Worm (Caenorhabditis elegans): ENCODE measurements around the gene F21C10.3.
A peak's percentile ranks its signal among the peaks of the same experiment; 100 is the strongest.

The F21C10.3 gene

ce11 chrV:9088758-9089157 lies 39.1 kb upstream of the F21C10.3 start (continued):
- TF ChIP-seq nhr-27 (tag; optimal IDR thresholded peaks at IDR 0.05) (no peak), ztf-25 (GFP tag; IDR thresholded peaks at IDR 0.05) (no peak), F52B5.7 (tag; optimal IDR thresholded peaks at IDR 0.05) (no peak), F37B4.10 (GFP tag; IDR thresholded peaks at IDR 0.05) (no peak), tlf-1 (GFP tag; optimal IDR thresholded peaks at IDR 0.05) (no peak), hlh-26 (GFP tag; conservative IDR thresholded peaks at IDR 0.05) (no peak), unc-130 (GFP tag; optimal IDR thresholded peaks at IDR 0.05) (no peak), lin-35 (GFP tag; optimal IDR thresholded peaks at IDR 0.05) (no peak), pbrm-1 (GFP tag; IDR thresholded peaks at IDR 0.05) (0 out of 2 replicates have a peak, but pooled peaks have one; percentile 52), mxl-1 (tag; optimal IDR thresholded peaks at IDR 0.05) (no peak), unc-62 (GFP tag; optimal IDR thresholded peaks at IDR 0.05) (no peak), lin-40 (tag; optimal IDR thresholded peaks at IDR 0.05) (no peak), attf-3 (GFP tag; conservative IDR thresholded peaks at IDR 0.05) (no peak), bed-2 (GFP tag; IDR thresholded peaks at IDR 0.05) (no peak), F33H1.4 (GFP tag; IDR thresholded peaks at IDR 0.05) (no peak), C06A6.2 (GFP tag; conservative IDR thresholded peaks at IDR 0.05) (no peak), rpc-1 (optimal IDR thresholded peaks at IDR 0.05) (no peak), rpc-1 (tag; optimal IDR thresholded peaks at IDR 0.05) (no peak), Y53G8AR.9 (GFP tag; conservative IDR thresholded peaks at IDR 0.05) (no peak), B0336.3 (GFP tag; IDR thresholded peaks at IDR 0.05) (no peak), dpl-1 (GFP tag; optimal IDR thresholded peaks at IDR 0.05) (no peak), F55B11.4 (tag; optimal IDR thresholded peaks at IDR 0.05; ENCODE audit: borderline replicate concordance, insufficient read depth) (no peak), snpc-4 (GFP tag; optimal IDR thresholded peaks at IDR 0.05) (no peak), snpc-4 (tag; optimal IDR thresholded peaks at IDR 0.05) (no peak), snpc-1.3 (tag; optimal IDR thresholded peaks at IDR 0.05; ENCODE audit: insufficient read depth) (no peak), zfh-2 (GFP tag; conservative IDR thresholded peaks at IDR 0.05) (no peak), fkh-3 (tag; optimal IDR thresholded peaks at IDR 0.05) (no peak), dpff-1 (tag; optimal IDR thresholded peaks at IDR 0.05) (no peak), lir-1 (GFP tag; conservative IDR thresholded peaks at IDR 0.05) (no peak), mel-28 (tag; optimal IDR thresholded peaks at IDR 0.05; ENCODE audit: borderline replicate concordance) (no peak), F49E8.2 (tag; optimal IDR thresholded peaks at IDR 0.05; ENCODE audit: insufficient read depth) (no peak), T26A5.8 (tag; optimal IDR thresholded peaks at IDR 0.05) (no peak), pha-4 (tag; optimal IDR thresholded peaks at IDR 0.05) (no peak), B0019.2 (GFP tag; conservative IDR thresholded peaks at IDR 0.05) (no peak), Y79H2A.3 (GFP tag; conservative IDR thresholded peaks at IDR 0.05) (no peak), atf-7 (tag; optimal IDR thresholded peaks at IDR 0.05) (no peak), F39B2.1 (GFP tag; IDR thresholded peaks at IDR 0.05) (no peak), ets-4 (GFP tag; optimal IDR thresholded peaks at IDR 0.05) (no peak), K11D2.4 (GFP tag; IDR thresholded peaks at IDR 0.05) (no peak), dox-1 (GFP tag; IDR thresholded peaks at IDR 0.05) (peak; percentile 87), lin-54 (GFP tag; optimal IDR thresholded peaks at IDR 0.05) (peak; percentile 4), madf-3 (GFP tag; IDR thresholded peaks at IDR 0.05) (no peak), hsf-1 (GFP tag; IDR thresholded peaks at IDR 0.05) (no peak), somi-1 (GFP tag; optimal IDR thresholded peaks at IDR 0.05) (no peak), nhr-179 (tag; optimal IDR thresholded peaks at IDR 0.05) (no peak), efl-1 (GFP tag; optimal IDR thresholded peaks at IDR 0.05) (no peak), rcor-1 (GFP tag; IDR thresholded peaks at IDR 0.05) (no peak), D2030.7 (GFP tag; IDR thresholded peaks at IDR 0.05) (no peak), attf-5 (GFP tag; optimal IDR thresholded peaks at IDR 0.05) (no peak), repo-1 (tag; optimal IDR thresholded peaks at IDR 0.05) (peak; percentile 10), athp-1 (tag; optimal IDR thresholded peaks at IDR 0.05) (no peak)

Measured in whole organism, young adult.